Worm (Caenorhabditis elegans) whole organism, mixed stage, embryonic: ENCODE results near the gene C47E8.11.

Experiments
- M03D4.4 ChIP-seq: sonication (generic microtip); optimal IDR thresholded peaks from 2 replicates; lab custom pipeline; 2017; ENCODE audit warnings: mild to moderate bottlenecking, missing genetic modification characterization, missing compliant biosample characterization
- bed-3 ChIP-seq: fragments of 200-800 bp; sonication (Bioruptor generic); optimal IDR thresholded peaks from 3 replicates; lab custom pipeline; 2018; ENCODE audit warnings: mild to moderate bottlenecking, missing genetic modification characterization, moderate library complexity, missing compliant biosample characterization
- blmp-1 ChIP-seq: fragments of 150-350 bp; optimal IDR thresholded peaks from 2 replicates; lab custom pipeline; 2014; ENCODE audit warnings: missing biosample characterization, missing genetic modification characterization
- ceh-39 ChIP-seq: fragments of 150-350 bp; optimal IDR thresholded peaks from 2 replicates; lab custom pipeline; 2014; ENCODE audit warnings: missing biosample characterization, missing genetic modification characterization
- ceh-43 ChIP-seq: fragments of 200-800 bp; sonication (Bioruptor generic); optimal IDR thresholded peaks from 2 replicates; lab custom pipeline; 2018; ENCODE audit warnings: mild to moderate bottlenecking, missing genetic modification characterization, moderate library complexity, missing compliant biosample characterization
- ceh-83 ChIP-seq: fragments of 200-800 bp; sonication (Bioruptor generic); optimal IDR thresholded peaks from 2 replicates; lab custom pipeline; 2018; ENCODE audit warnings: mild to moderate bottlenecking, missing genetic modification characterization, missing compliant biosample characterization
- ces-1 ChIP-seq: fragments of 150-350 bp; optimal IDR thresholded peaks from 2 replicates; lab custom pipeline; 2014; ENCODE audit warnings: missing biosample characterization, missing genetic modification reagents, missing genetic modification characterization
- cnd-1 ChIP-seq: fragments of 200-800 bp; sonication (Bioruptor generic); optimal IDR thresholded peaks from 2 replicates; lab custom pipeline; 2018; ENCODE audit warnings: mild to moderate bottlenecking, missing genetic modification characterization, missing compliant biosample characterization
- drap-1 ChIP-seq: fragments of 200-800 bp; sonication (Bioruptor generic); optimal IDR thresholded peaks from 3 replicates; lab custom pipeline; 2018; ENCODE audit warnings: mild to moderate bottlenecking, missing genetic modification characterization, missing compliant biosample characterization
- elt-1 ChIP-seq: sonication (generic microtip); optimal IDR thresholded peaks from 2 replicates; lab custom pipeline; 2017; ENCODE audit warnings: missing genetic modification characterization, mild to moderate bottlenecking, missing compliant biosample characterization, antibody characterized with exemption, moderate library complexity, borderline replicate concordance; ENCODE audit not compliant: insufficient read depth
- elt-3 ChIP-seq: fragments of 150-350 bp; optimal IDR thresholded peaks from 2 replicates; lab custom pipeline; 2014; ENCODE audit warnings: missing biosample characterization, missing genetic modification characterization
- flh-1 ChIP-seq: fragments of 200-800 bp; sonication (Bioruptor generic); optimal IDR thresholded peaks from 2 replicates; lab custom pipeline; 2018; ENCODE audit warnings: mild to moderate bottlenecking, missing genetic modification characterization, moderate library complexity, missing compliant biosample characterization
- ham-2 ChIP-seq: fragments of 200-800 bp; sonication (Bioruptor generic); optimal IDR thresholded peaks from 2 replicates; lab custom pipeline; 2018; ENCODE audit warnings: mild to moderate bottlenecking, missing genetic modification characterization, missing compliant biosample characterization
- hlh-1 ChIP-seq: fragments of 150-350 bp; optimal IDR thresholded peaks from 2 replicates; lab custom pipeline; 2014; ENCODE audit warnings: missing biosample characterization, missing genetic modification reagents, missing genetic modification characterization
- lin-32 ChIP-seq: fragments of 200-800 bp; sonication (Bioruptor generic); optimal IDR thresholded peaks from 2 replicates; lab custom pipeline; 2018; ENCODE audit warnings: mild to moderate bottlenecking, missing genetic modification characterization, missing compliant biosample characterization
- lsy-2 ChIP-seq: fragments of 150-350 bp; optimal IDR thresholded peaks from 2 replicates; lab custom pipeline; 2014; ENCODE audit warnings: missing biosample characterization, missing genetic modification characterization
- mab-5 ChIP-seq: fragments of 150-350 bp; optimal IDR thresholded peaks from 2 replicates; lab custom pipeline; 2014; ENCODE audit warnings: missing biosample characterization, missing genetic modification characterization
- mep-1 ChIP-seq: fragments of 150-350 bp; optimal IDR thresholded peaks from 2 replicates; lab custom pipeline; 2017; ENCODE audit warnings: missing biosample characterization, missing genetic modification reagents, missing genetic modification characterization, inconsistent platforms
- nhr-12 ChIP-seq: fragments of 150-350 bp; optimal IDR thresholded peaks from 2 replicates; lab custom pipeline; 2014; ENCODE audit warnings: missing biosample characterization, missing genetic modification characterization
- nhr-2 ChIP-seq: fragments of 150-350 bp; optimal IDR thresholded peaks from 2 replicates; lab custom pipeline; 2014; ENCODE audit warnings: missing biosample characterization, missing genetic modification characterization
- nhr-237 ChIP-seq: fragments of 150-350 bp; optimal IDR thresholded peaks from 2 replicates; lab custom pipeline; 2014; ENCODE audit warnings: missing biosample characterization, missing genetic modification characterization
- nhr-76 ChIP-seq: sonication (generic microtip); optimal IDR thresholded peaks from 2 replicates; lab custom pipeline; 2017; ENCODE audit warnings: missing biosample characterization, missing genetic modification characterization
- pha-4 ChIP-seq: fragments of 150-350 bp; optimal IDR thresholded peaks from 2 replicates; lab custom pipeline; 2018; ENCODE audit warnings: missing biosample characterization, missing genetic modification reagents, missing genetic modification characterization
- sem-2 ChIP-seq: fragments of 200-800 bp; sonication (Bioruptor generic); optimal IDR thresholded peaks from 2 replicates; lab custom pipeline; 2018; ENCODE audit warnings: mild to moderate bottlenecking, missing genetic modification characterization, missing compliant biosample characterization
- snpc-4 ChIP-seq: fragments of 150-350 bp; optimal IDR thresholded peaks from 2 replicates; lab custom pipeline; 2014; ENCODE audit warnings: missing biosample characterization, missing genetic modification characterization
- sptf-1 ChIP-seq: sonication (generic microtip); optimal IDR thresholded peaks from 2 replicates; lab custom pipeline; 2017; ENCODE audit warnings: mild to moderate bottlenecking, missing genetic modification characterization, moderate library complexity, missing compliant biosample characterization
- tbx-8 ChIP-seq: fragments of 200-800 bp; sonication (Bioruptor generic); optimal IDR thresholded peaks from 2 replicates; lab custom pipeline; 2018; ENCODE audit warnings: mild to moderate bottlenecking, missing genetic modification characterization, moderate library complexity, missing compliant biosample characterization
- unc-120 ChIP-seq: sonication (generic microtip); optimal IDR thresholded peaks from 2 replicates; lab custom pipeline; 2017; ENCODE audit warnings: missing genetic modification characterization, missing compliant biosample characterization; ENCODE audit not compliant: poor library complexity, severe bottlenecking
- unc-39 ChIP-seq: fragments of 150-350 bp; optimal IDR thresholded peaks from 2 replicates; lab custom pipeline; 2014; ENCODE audit warnings: missing biosample characterization, missing genetic modification characterization
- unc-62 ChIP-seq: fragments of 150-350 bp; optimal IDR thresholded peaks from 2 replicates; lab custom pipeline; 2014; ENCODE audit warnings: missing biosample characterization, missing genetic modification reagents, missing genetic modification characterization
- zip-8 ChIP-seq: fragments of 150-350 bp; optimal IDR thresholded peaks from 2 replicates; lab custom pipeline; 2014; ENCODE audit warnings: missing biosample characterization, missing genetic modification characterization
- ztf-11 ChIP-seq: fragments of 150-350 bp; optimal IDR thresholded peaks from 2 replicates; lab custom pipeline; 2014; ENCODE audit warnings: missing biosample characterization, missing genetic modification characterization

Gene C47E8.11

ce11 chrV:14665728-14666127 is 22.7 kb upstream of the C47E8.11 start, which contains the start of gene C47E8.1:
Gene C47E8.1, plus strand, starts transcription at chrV:14666028.
- TF ChIP-seq ham-2 (GFP tag; lab: Kevin White, UChicago) (no peak), bed-3 (GFP tag; lab: Kevin White, UChicago) (no peak), ceh-83 (GFP tag; lab: Kevin White, UChicago) (no peak), lsy-2 (tag; lab: Kevin White, UChicago) (no peak), ces-1 (GFP tag; lab: Kevin White, UChicago) (no peak), nhr-237 (no peak), flh-1 (GFP tag; lab: Kevin White, UChicago) (no peak), mab-5 (no peak), sem-2 (GFP tag; lab: Kevin White, UChicago) (no peak), zip-8 (tag; lab: Kevin White, UChicago) (no peak), lin-32 (no peak), unc-39 (no peak)

DNA sequence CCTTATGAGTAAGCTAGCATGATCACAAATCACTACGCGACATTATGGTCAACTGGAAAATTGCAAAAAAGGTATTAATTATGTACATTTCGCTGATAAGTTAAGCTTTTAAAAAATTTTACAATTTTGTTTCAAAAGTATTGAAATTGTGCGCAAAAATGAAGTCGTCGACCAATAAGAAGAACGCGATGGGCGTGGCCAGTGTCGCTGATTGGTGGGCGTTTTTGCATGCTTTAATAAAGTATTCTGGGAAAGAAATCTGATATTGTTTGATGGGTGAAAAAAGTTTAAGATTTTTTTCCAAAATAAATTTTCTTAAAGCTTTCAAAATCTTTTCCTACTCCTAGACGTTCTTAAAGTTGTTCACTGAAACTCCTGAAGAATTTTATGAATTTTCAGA is 10.1 kb upstream of the C47E8.11 start:
- TF ChIP-seq blmp-1 (no peak), sem-2 (GFP tag; lab: Kevin White, UChicago) (no peak), ceh-39 (no peak), nhr-237 (no peak), zip-8 (tag; lab: Kevin White, UChicago) (no peak), unc-39 (no peak)

- no peak for TF ChIP-seq unc-120 (tag; lab: Kevin White, UChicago)
- TF ChIP-seq mep-1 (tag; lab: Kevin White, UChicago): no peak
- TF ChIP-seq ztf-11 (tag; lab: Kevin White, UChicago): no peak
- TF ChIP-seq ham-2 (GFP tag; lab: Kevin White, UChicago): no peak
- TF ChIP-seq snpc-4 (tag; lab: Kevin White, UChicago): no peak
- TF ChIP-seq nhr-12 (tag; lab: Kevin White, UChicago): no peak
Observed at ce11 chrV:14680014-14680413, 8.4 kb upstream of the C47E8.11 start, which contains the start of gene C47E8.3. Gene C47E8.3, plus strand, starts transcription at chrV:14680314.

DNA sequence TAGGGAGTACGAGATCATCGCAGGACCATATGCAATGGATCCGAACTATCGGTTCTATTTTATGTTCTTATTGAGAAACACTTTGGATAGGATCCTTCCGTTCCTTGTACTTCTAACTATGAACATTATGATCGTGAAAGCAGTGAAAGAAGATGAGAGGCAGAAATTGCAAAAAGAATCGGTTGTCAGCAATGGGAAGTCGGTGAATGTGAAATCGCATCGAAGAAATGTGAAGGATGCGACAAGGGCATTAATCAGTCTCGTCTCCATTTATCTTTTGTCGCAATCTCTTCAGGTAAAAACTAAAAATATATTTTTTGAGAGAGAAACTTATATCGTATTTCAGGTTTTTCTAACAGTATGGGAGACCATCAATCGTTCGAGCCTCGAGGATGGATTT is 5.5 kb upstream of the C47E8.11 start:
- TF ChIP-seq ces-1 (GFP tag; lab: Kevin White, UChicago): no peak
- no peak for TF ChIP-seq unc-62

DNA sequence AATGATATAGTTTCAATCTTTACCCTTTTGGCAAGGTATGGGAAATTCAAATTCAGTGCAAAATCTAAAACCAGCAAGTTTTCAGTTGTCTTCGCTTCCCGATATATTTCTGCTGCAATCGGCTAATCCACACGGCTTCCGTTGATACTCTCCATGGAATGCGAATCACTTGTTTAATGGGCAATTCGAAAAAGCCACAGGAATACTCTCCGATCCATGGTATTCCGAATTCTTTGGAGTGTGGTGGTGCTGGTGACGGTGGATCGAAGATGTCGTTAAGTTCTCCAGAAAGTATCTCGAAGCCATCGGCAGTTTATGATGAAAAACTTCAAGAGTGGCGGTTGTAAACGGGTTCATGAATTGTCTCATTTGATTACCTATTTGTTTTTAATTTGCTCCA is 5.1 kb upstream of the C47E8.11 start:
- no peak for TF ChIP-seq sem-2 (GFP tag; lab: Kevin White, UChicago)
- no peak for TF ChIP-seq ham-2 (GFP tag; lab: Kevin White, UChicago)
- no peak for TF ChIP-seq nhr-2 (tag; lab: Kevin White, UChicago)
- TF ChIP-seq elt-1: no peak
- TF ChIP-seq hlh-1 (tag; lab: Kevin White, UChicago): no peak
- no peak for TF ChIP-seq pha-4
- TF ChIP-seq tbx-8: no peak
- TF ChIP-seq sptf-1: no peak
- no peak for TF ChIP-seq drap-1
- TF ChIP-seq elt-3 (tag; lab: Kevin White, UChicago): no peak
- no peak for TF ChIP-seq unc-39
- TF ChIP-seq unc-120 (tag; lab: Kevin White, UChicago): no peak
- no peak for TF ChIP-seq ztf-11 (tag; lab: Kevin White, UChicago)
- no peak for TF ChIP-seq M03D4.4 (tag; lab: Kevin White, UChicago)
- TF ChIP-seq lsy-2 (tag; lab: Kevin White, UChicago): no peak
- no peak for TF ChIP-seq snpc-4 (tag; lab: Kevin White, UChicago)
- no peak for TF ChIP-seq zip-8 (tag; lab: Kevin White, UChicago)
- no peak for TF ChIP-seq ceh-43

- TF ChIP-seq unc-39: no peak
- no peak for TF ChIP-seq tbx-8
- TF ChIP-seq flh-1 (GFP tag; lab: Kevin White, UChicago): no peak
- no peak for TF ChIP-seq drap-1
- TF ChIP-seq nhr-2 (tag; lab: Kevin White, UChicago): no peak
- TF ChIP-seq ceh-83 (GFP tag; lab: Kevin White, UChicago): no peak
- no peak for TF ChIP-seq sptf-1
- no peak for TF ChIP-seq bed-3 (GFP tag; lab: Kevin White, UChicago)
- TF ChIP-seq nhr-76 (tag; lab: Kevin White, UChicago): no peak
- no peak for TF ChIP-seq zip-8 (tag; lab: Kevin White, UChicago)
- TF ChIP-seq lin-32: no peak
- no peak for TF ChIP-seq mab-5
- no peak for TF ChIP-seq ham-2 (GFP tag; lab: Kevin White, UChicago)
- no peak for TF ChIP-seq cnd-1 (tag; lab: Kevin White, UChicago)
- TF ChIP-seq pha-4: no peak
- no peak for TF ChIP-seq snpc-4 (tag; lab: Kevin White, UChicago)
- TF ChIP-seq, all 35 proteins: peak for 0
Observed at ce11 chrV:14683926-14684325, 4.5 kb upstream of the C47E8.11 start.
